Worm (Caenorhabditis elegans): ENCODE data around the gene C06B8.3.

C06B8.3 gene

DNA sequence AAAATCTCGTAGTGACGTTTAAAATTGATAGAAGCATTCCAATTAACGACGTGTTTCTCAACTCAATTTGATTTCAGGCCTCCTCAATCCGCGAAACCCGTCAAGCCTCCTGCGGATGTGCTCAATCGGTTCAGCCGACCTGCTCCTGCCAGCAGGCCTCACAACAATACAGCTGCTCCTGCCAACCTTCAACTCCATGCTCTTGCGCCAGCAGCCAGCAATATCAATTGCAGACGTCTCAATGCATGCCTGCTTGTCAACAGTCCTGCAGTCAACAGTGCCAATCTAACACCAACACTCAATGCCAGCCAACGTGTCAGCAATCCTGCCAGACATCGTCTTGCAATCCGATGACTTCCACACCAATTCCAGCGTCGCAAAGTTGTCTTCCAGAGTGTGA is 18.4 kb downstream of the C06B8.3 start:
- TF ChIP-seq fax-1 (tag; optimal IDR thresholded peaks at IDR 0.05) (no peak), ceh-14 (tag; optimal IDR thresholded peaks at IDR 0.05) (no peak), nhr-232 (tag; optimal IDR thresholded peaks at IDR 0.05) (no peak), odd-2 (tag; optimal IDR thresholded peaks at IDR 0.05) (no peak), dmd-4 (tag; optimal IDR thresholded peaks at IDR 0.05; ENCODE audit: borderline replicate concordance) (no peak), unc-86 (tag; optimal IDR thresholded peaks at IDR 0.05) (no peak), C38D4.7 (GFP tag; optimal IDR thresholded peaks at IDR 0.05) (no peak), madf-2 (tag; optimal IDR thresholded peaks at IDR 0.05) (no peak), ztf-16 (tag; optimal IDR thresholded peaks at IDR 0.05) (no peak), sox-2 (GFP tag; IDR thresholded peaks at IDR 0.05) (no peak), nhr-11 (tag; optimal IDR thresholded peaks at IDR 0.05) (no peak), ceh-2 (tag; optimal IDR thresholded peaks at IDR 0.05) (no peak), dve-1 (tag; optimal IDR thresholded peaks at IDR 0.05) (no peak), ceh-9 (tag; optimal IDR thresholded peaks at IDR 0.05) (no peak), unc-3 (GFP tag; conservative IDR thresholded peaks at IDR 0.05) (no peak), unc-3 (tag; optimal IDR thresholded peaks at IDR 0.05) (no peak), ceh-24 (tag; optimal IDR thresholded peaks at IDR 0.05) (no peak), sox-4 (tag; optimal IDR thresholded peaks at IDR 0.05) (no peak), ceh-45 (GFP tag; IDR thresholded peaks at IDR 0.05) (no peak), npax-4 (tag; optimal IDR thresholded peaks at IDR 0.05) (no peak)

DNA sequence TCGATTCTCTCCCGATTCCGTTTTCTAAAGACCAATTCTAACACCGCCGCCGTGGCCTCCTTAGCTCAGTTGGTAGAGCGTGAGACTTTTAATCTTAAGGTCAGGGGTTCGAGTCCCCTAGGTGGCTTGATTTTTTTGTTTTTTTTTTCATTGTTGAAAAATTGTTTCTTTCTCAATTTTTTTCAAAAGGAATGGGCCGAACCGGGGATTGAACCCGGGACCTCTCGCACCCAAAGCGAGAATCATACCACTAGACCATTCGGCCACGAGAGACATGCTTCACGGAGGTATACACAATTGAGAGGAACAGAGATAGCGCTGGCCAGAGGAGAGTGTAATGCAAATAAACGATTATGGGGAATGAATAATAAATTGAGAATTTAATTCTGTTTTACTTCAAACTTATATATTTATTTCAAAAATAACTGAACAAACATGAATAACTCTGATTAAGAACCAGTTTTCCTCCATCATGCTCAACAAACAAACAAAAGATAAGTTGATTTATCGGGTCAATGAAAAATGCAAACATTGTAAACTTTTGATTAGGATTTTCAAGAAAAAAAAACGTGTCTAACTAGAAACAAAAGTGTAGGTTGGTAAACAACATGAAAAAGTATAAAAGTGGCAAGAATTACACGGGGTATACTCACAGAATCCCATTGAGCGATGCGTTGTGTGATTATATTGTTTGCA is 19.3 kb downstream of the C06B8.3 start, which contains the start of gene pqn-71:
Gene pqn-71, plus strand, starts transcription at position 646 of the 696 bp plus-strand sequence.
- TF ChIP-seq pax-1 (tag; optimal IDR thresholded peaks at IDR 0.05) (no peak), ceh-34 (tag; optimal IDR thresholded peaks at IDR 0.05) (peak; percentile 86), pat-9 (tag; optimal IDR thresholded peaks at IDR 0.05) (peak; percentile 87), ceh-22 (tag; optimal IDR thresholded peaks at IDR 0.05) (no peak), pqm-1 (tag; optimal IDR thresholded peaks at IDR 0.05) (peak; percentile 87), ets-4 (tag; optimal IDR thresholded peaks at IDR 0.05) (peak; percentile 34), C38D4.7 (GFP tag; optimal IDR thresholded peaks at IDR 0.05) (peak; percentile 72), rnt-1 (tag; optimal IDR thresholded peaks at IDR 0.05) (peak; percentile 81), pha-4 (tag; optimal IDR thresholded peaks at IDR 0.05) (no peak), ceh-48 (tag; optimal IDR thresholded peaks at IDR 0.05) (peak; percentile 53), lim-6 (tag; optimal IDR thresholded peaks at IDR 0.05) (peak; percentile 72), nhr-232 (tag; optimal IDR thresholded peaks at IDR 0.05) (peak; percentile 79), nhr-11 (tag; optimal IDR thresholded peaks at IDR 0.05) (no peak), pag-3 (tag; optimal IDR thresholded peaks at IDR 0.05; ENCODE audit: borderline replicate concordance) (peak; percentile 30), ceh-2 (tag; optimal IDR thresholded peaks at IDR 0.05) (peak; percentile 64), zip-5 (tag; optimal IDR thresholded peaks at IDR 0.05) (peak; percentile 50), unc-3 (GFP tag; conservative IDR thresholded peaks at IDR 0.05) (peak; percentile 75), unc-3 (tag; optimal IDR thresholded peaks at IDR 0.05) (peak; percentile 88), ceh-14 (tag; optimal IDR thresholded peaks at IDR 0.05) (peak; percentile 89), gmeb-2 (tag; optimal IDR thresholded peaks at IDR 0.05) (peak; percentile 86), sdc-2 (tag; optimal IDR thresholded peaks at IDR 0.05) (peak; percentile 80), ceh-19 (GFP tag; optimal IDR thresholded peaks at IDR 0.05) (peak; percentile 84), ceh-9 (tag; optimal IDR thresholded peaks at IDR 0.05) (peak; percentile 18), npax-4 (tag; optimal IDR thresholded peaks at IDR 0.05) (peak; percentile 71), elt-2 (tag; optimal IDR thresholded peaks at IDR 0.05) (peak; percentile 91), ahr-1 (tag; optimal IDR thresholded peaks at IDR 0.05) (peak; percentile 40), C08G9.2 (tag; optimal IDR thresholded peaks at IDR 0.05) (peak; percentile 79), eyg-1 (tag; optimal IDR thresholded peaks at IDR 0.05) (peak; percentile 47), unc-86 (tag; optimal IDR thresholded peaks at IDR 0.05) (peak; percentile 83), sox-4 (tag; optimal IDR thresholded peaks at IDR 0.05) (peak; percentile 77), hlh-30 (tag; optimal IDR thresholded peaks at IDR 0.05; ENCODE audit: insufficient read depth) (peak; percentile 47), fkh-10 (GFP tag; optimal IDR thresholded peaks at IDR 0.05) (no peak), ceh-6 (GFP tag; optimal IDR thresholded peaks at IDR 0.05) (peak; percentile 79), ref-2 (tag; optimal IDR thresholded peaks at IDR 0.05) (peak; percentile 79), syd-9 (tag; optimal IDR thresholded peaks at IDR 0.05) (peak; percentile 84), lin-11 (tag; optimal IDR thresholded peaks at IDR 0.05) (peak; percentile 74), odd-2 (tag; optimal IDR thresholded peaks at IDR 0.05) (no peak), sox-2 (GFP tag; IDR thresholded peaks at IDR 0.05) (peak; percentile 72), pros-1 (tag; optimal IDR thresholded peaks at IDR 0.05) (peak; percentile 29), K02D7.2 (tag; optimal IDR thresholded peaks at IDR 0.05) (peak; percentile 78), ttx-3 (tag; optimal IDR thresholded peaks at IDR 0.05) (peak; percentile 84)
